Worm (Caenorhabditis elegans) whole organism, L1 larva: ENCODE data around the gene F46B6.12.

Source experiments
- C16A3.4 ChIP-seq: fragments of 150-350 bp; optimal IDR thresholded peaks from 2 replicates; lab custom pipeline; 2014; ENCODE audit warnings: missing biosample characterization, missing genetic modification characterization
- C34B4.2 ChIP-seq: sonication (generic microtip); optimal IDR thresholded peaks from 2 replicates; lab custom pipeline; 2017; ENCODE audit warnings: mild to moderate bottlenecking, missing genetic modification characterization, missing compliant biosample characterization
- F16B12.6 ChIP-seq: fragments of 150-350 bp; optimal IDR thresholded peaks from 2 replicates; lab custom pipeline; 2014; ENCODE audit warnings: missing biosample characterization, missing genetic modification characterization
- alr-1 ChIP-seq: fragments of 200-800 bp; sonication (Bioruptor generic); optimal IDR thresholded peaks from 2 replicates; lab custom pipeline; 2018; ENCODE audit warnings: borderline replicate concordance, mild to moderate bottlenecking, missing genetic modification characterization, missing compliant biosample characterization
- ama-1 ChIP-seq: fragments of 150-350 bp; optimal IDR thresholded peaks from 2 replicates; lab custom pipeline; 2014
- blmp-1 ChIP-seq: fragments of 150-350 bp; optimal IDR thresholded peaks from 2 replicates; lab custom pipeline; 2014; ENCODE audit warnings: missing biosample characterization, missing genetic modification characterization
- ceh-8 ChIP-seq: fragments of 200-800 bp; sonication (Bioruptor generic); optimal IDR thresholded peaks from 2 replicates; lab custom pipeline; 2018; ENCODE audit warnings: mild to moderate bottlenecking, missing genetic modification characterization, moderate library complexity, missing compliant biosample characterization
- ceh-82 ChIP-seq, 3 experiments: fragments of 150-350 bp in 1 of 3; sonication (generic microtip) in 2 of 3; optimal IDR thresholded peaks; 2 replicates each; lab custom pipeline; 2014 to 2017; ENCODE audit warnings: missing biosample characterization in 3 of 3, missing genetic modification characterization in 3 of 3
- dsc-1 ChIP-seq: sonication (generic microtip); optimal IDR thresholded peaks from 2 replicates; lab custom pipeline; 2016; ENCODE audit warnings: mild to moderate bottlenecking, missing genetic modification characterization, missing compliant biosample characterization
- efl-1 ChIP-seq, 4 experiments: fragments of 150-350 bp; optimal IDR thresholded peaks in 3 of 4; peaks in 1 of 4; 1 replicate in 1 of 4; 2 replicates in 3 of 4; lab custom pipeline; 2014; ENCODE audit warnings: missing biosample characterization in 2 of 4, missing genetic modification characterization in 2 of 4, missing genetic modification reagents in 2 of 4
- egl-13 ChIP-seq: sonication (generic microtip); optimal IDR thresholded peaks from 2 replicates; lab custom pipeline; 2016; ENCODE audit warnings: missing genotype, missing genetic modification reagents, missing genetic modification characterization, missing compliant biosample characterization
- egl-27 ChIP-seq, 2 experiments: fragments of 150-350 bp in 1 of 2; sonication (generic microtip); optimal IDR thresholded peaks; 3 replicates each; lab custom pipeline; 2017 to 2018; ENCODE audit warnings: missing biosample characterization in 2 of 2, missing genetic modification characterization in 2 of 2, missing genetic modification reagents in 2 of 2
- ets-5 ChIP-seq: fragments of 200-800 bp; sonication (Bioruptor generic); IDR thresholded peaks from 2 replicates; pipeline ENCODE4 v1.3.6; 2022; ENCODE audit warnings: missing genetic modification characterization, missing compliant biosample characterization
- fkh-10 ChIP-seq: sonication (generic microtip); optimal IDR thresholded peaks from 2 replicates; lab custom pipeline; 2017; ENCODE audit warnings: missing biosample characterization, missing genetic modification reagents, missing genetic modification characterization
- fkh-8 ChIP-seq: sonication (generic microtip); optimal IDR thresholded peaks from 2 replicates; lab custom pipeline; 2016; ENCODE audit warnings: mild to moderate bottlenecking, missing genetic modification characterization, missing compliant biosample characterization
- fos-1 ChIP-seq: fragments of 150-350 bp; optimal IDR thresholded peaks from 2 replicates; lab custom pipeline; 2014; ENCODE audit warnings: missing biosample characterization, missing genetic modification characterization
- hlh-17 ChIP-seq: fragments of 200-800 bp; sonication (Bioruptor generic); optimal IDR thresholded peaks from 2 replicates; lab custom pipeline; 2018; ENCODE audit warnings: missing genetic modification characterization, mild to moderate bottlenecking, missing compliant biosample characterization, moderate library complexity, borderline replicate concordance
- hpl-2 ChIP-seq: fragments of 150-350 bp; optimal IDR thresholded peaks from 2 replicates; lab custom pipeline; 2014; ENCODE audit warnings: missing biosample characterization, missing genetic modification reagents, missing genetic modification characterization
- irx-1 ChIP-seq: sonication (generic microtip); optimal IDR thresholded peaks from 2 replicates; lab custom pipeline; 2016; ENCODE audit warnings: missing genetic modification characterization, missing compliant biosample characterization
- jun-1 ChIP-seq: fragments of 150-350 bp; optimal IDR thresholded peaks from 2 replicates; lab custom pipeline; 2014; ENCODE audit warnings: missing biosample characterization, missing genetic modification reagents, missing genetic modification characterization
- lin-13 ChIP-seq: fragments of 150-350 bp; optimal IDR thresholded peaks from 2 replicates; lab custom pipeline; 2014; ENCODE audit warnings: missing biosample characterization, missing genetic modification reagents, missing genetic modification characterization
- lin-14 ChIP-seq: fragments of 200-800 bp; sonication (Bioruptor generic); optimal IDR thresholded peaks from 2 replicates; lab custom pipeline; 2018; ENCODE audit warnings: mild to moderate bottlenecking, missing genetic modification characterization, moderate library complexity, missing compliant biosample characterization
- lin-15B ChIP-seq: fragments of 150-350 bp; sonication (generic microtip); optimal IDR thresholded peaks from 3 replicates; lab custom pipeline; 2014; ENCODE audit warnings: missing biosample characterization, missing genetic modification characterization
- lin-39 ChIP-seq: fragments of 150-350 bp; optimal IDR thresholded peaks from 2 replicates; lab custom pipeline; 2014; ENCODE audit warnings: missing biosample characterization, missing genetic modification reagents, missing genetic modification characterization
- lir-3 ChIP-seq: sonication (generic microtip); optimal IDR thresholded peaks from 2 replicates; lab custom pipeline; 2016; ENCODE audit warnings: mild to moderate bottlenecking, missing genetic modification characterization, moderate library complexity, missing compliant biosample characterization; ENCODE audit not compliant: poor library complexity
- lsy-2 ChIP-seq, 2 experiments: fragments of 150-350 bp; optimal IDR thresholded peaks; 2 replicates each; lab custom pipeline; 2014; ENCODE audit warnings: missing biosample characterization in 2 of 2, missing genetic modification characterization in 2 of 2
- mab-9 ChIP-seq: fragments of 200-800 bp; sonication (Bioruptor generic); IDR thresholded peaks from 2 replicates; pipeline ENCODE4 v1.3.6; 2022; ENCODE audit warnings: missing genetic modification reagents, missing genetic modification characterization, missing compliant biosample characterization
- mep-1 ChIP-seq: fragments of 150-350 bp; optimal IDR thresholded peaks from 2 replicates; lab custom pipeline; 2014; ENCODE audit warnings: missing biosample characterization, missing genetic modification characterization
- nhr-11 ChIP-seq: fragments of 150-350 bp; optimal IDR thresholded peaks from 2 replicates; lab custom pipeline; 2014; ENCODE audit warnings: missing biosample characterization, missing genetic modification characterization
- nhr-19 ChIP-seq: fragments of 200-800 bp; sonication (Bioruptor generic); conservative IDR thresholded peaks from 2 replicates; pipeline ENCODE4 v1.3.6; 2022; ENCODE audit warnings: missing genetic modification characterization, missing compliant biosample characterization
- nhr-20 ChIP-seq: sonication (generic microtip); optimal IDR thresholded peaks from 2 replicates; lab custom pipeline; 2016; ENCODE audit warnings: mild to moderate bottlenecking, missing genetic modification characterization, missing compliant biosample characterization
- nhr-28 ChIP-seq: fragments of 150-350 bp; optimal IDR thresholded peaks from 2 replicates; lab custom pipeline; 2014; ENCODE audit warnings: missing biosample characterization, missing genetic modification characterization
- nhr-47 ChIP-seq: sonication (generic microtip); optimal IDR thresholded peaks from 2 replicates; lab custom pipeline; 2016; ENCODE audit warnings: mild to moderate bottlenecking, missing genetic modification characterization, moderate library complexity, missing compliant biosample characterization
- nhr-76 ChIP-seq: sonication (generic microtip); optimal IDR thresholded peaks from 2 replicates; lab custom pipeline; 2017; ENCODE audit warnings: missing biosample characterization, missing genetic modification characterization
- nhr-90 ChIP-seq: sonication (generic microtip); optimal IDR thresholded peaks from 2 replicates; lab custom pipeline; 2016; ENCODE audit warnings: mild to moderate bottlenecking, missing genetic modification characterization, missing compliant biosample characterization; ENCODE audit not compliant: poor library complexity
- pqm-1 ChIP-seq: sonication (generic microtip); optimal IDR thresholded peaks from 3 replicates; lab custom pipeline; 2017; ENCODE audit warnings: missing biosample characterization, missing genetic modification characterization
- skn-1 ChIP-seq: fragments of 150-350 bp; optimal IDR thresholded peaks from 2 replicates; lab custom pipeline; 2014; ENCODE audit warnings: missing biosample characterization, missing genetic modification characterization
- snu-23 ChIP-seq: sonication (generic microtip); optimal IDR thresholded peaks from 2 replicates; lab custom pipeline; 2016; ENCODE audit warnings: missing genetic modification characterization, missing compliant biosample characterization
- sox-4 ChIP-seq: sonication (generic microtip); optimal IDR thresholded peaks from 2 replicates; lab custom pipeline; 2016; ENCODE audit warnings: missing genetic modification characterization, missing compliant biosample characterization
- sup-37 ChIP-seq: fragments of 200-800 bp; sonication (Bioruptor generic); optimal IDR thresholded peaks from 2 replicates; lab custom pipeline; 2018; ENCODE audit warnings: mild to moderate bottlenecking, missing genetic modification characterization, missing compliant biosample characterization
- swsn-7 ChIP-seq: sonication (generic microtip); optimal IDR thresholded peaks from 2 replicates; lab custom pipeline; 2016; ENCODE audit warnings: missing genetic modification characterization, missing compliant biosample characterization
- unc-130 ChIP-seq: fragments of 150-350 bp; optimal IDR thresholded peaks from 2 replicates; lab custom pipeline; 2017; ENCODE audit warnings: missing biosample characterization, missing genetic modification characterization, inconsistent platforms
- unc-30 ChIP-seq: sonication (generic microtip); optimal IDR thresholded peaks from 2 replicates; lab custom pipeline; 2017; ENCODE audit warnings: missing biosample characterization, missing genetic modification characterization
- vab-15 ChIP-seq: sonication (generic microtip); optimal IDR thresholded peaks from 2 replicates; lab custom pipeline; 2017; ENCODE audit warnings: missing genotype, mild to moderate bottlenecking, missing genetic modification characterization, missing compliant biosample characterization
- zip-4 ChIP-seq: fragments of 200-800 bp; sonication (Bioruptor generic); optimal IDR thresholded peaks from 2 replicates; lab custom pipeline; 2018; ENCODE audit warnings: mild to moderate bottlenecking, missing genetic modification characterization, moderate library complexity, missing compliant biosample characterization
- ztf-4 ChIP-seq: fragments of 150-350 bp; optimal IDR thresholded peaks from 2 replicates; lab custom pipeline; 2014; ENCODE audit warnings: missing biosample characterization, missing genetic modification characterization

Gene F46B6.12

ce11 chrV:9731852-9732251, 43.8 kb downstream of the F46B6.12 start:
- peak; percentile 20 for TF ChIP-seq mep-1 (tag; lab: Kevin White, UChicago)
- TF ChIP-seq lin-14: peak; percentile 62
- TF ChIP-seq nhr-20: no peak
- peak in 1 of 3 experiments; percentile 43 for TF ChIP-seq ceh-82 (tag; optimal IDR thresholded peaks at IDR 0.05; lab: Kevin White, UChicago)
- peak in 1 of 2 experiments; percentile 37 for TF ChIP-seq lsy-2 (tag; optimal IDR thresholded peaks at IDR 0.05; lab: Kevin White, UChicago)
- no peak for TF ChIP-seq jun-1 (tag; lab: Kevin White, UChicago)
- no peak for TF ChIP-seq efl-1 (optimal IDR thresholded peaks at IDR 0.05; lab: Kevin White, UChicago)
- TF ChIP-seq efl-1 (GFP tag; optimal IDR thresholded peaks at IDR 0.05 in 1 of 2; lab: Kevin White, UChicago): peak in 1 of 2 experiments; percentile 90
- peak; percentile 71 for TF ChIP-seq blmp-1 (tag; lab: Kevin White, UChicago)

DNA sequence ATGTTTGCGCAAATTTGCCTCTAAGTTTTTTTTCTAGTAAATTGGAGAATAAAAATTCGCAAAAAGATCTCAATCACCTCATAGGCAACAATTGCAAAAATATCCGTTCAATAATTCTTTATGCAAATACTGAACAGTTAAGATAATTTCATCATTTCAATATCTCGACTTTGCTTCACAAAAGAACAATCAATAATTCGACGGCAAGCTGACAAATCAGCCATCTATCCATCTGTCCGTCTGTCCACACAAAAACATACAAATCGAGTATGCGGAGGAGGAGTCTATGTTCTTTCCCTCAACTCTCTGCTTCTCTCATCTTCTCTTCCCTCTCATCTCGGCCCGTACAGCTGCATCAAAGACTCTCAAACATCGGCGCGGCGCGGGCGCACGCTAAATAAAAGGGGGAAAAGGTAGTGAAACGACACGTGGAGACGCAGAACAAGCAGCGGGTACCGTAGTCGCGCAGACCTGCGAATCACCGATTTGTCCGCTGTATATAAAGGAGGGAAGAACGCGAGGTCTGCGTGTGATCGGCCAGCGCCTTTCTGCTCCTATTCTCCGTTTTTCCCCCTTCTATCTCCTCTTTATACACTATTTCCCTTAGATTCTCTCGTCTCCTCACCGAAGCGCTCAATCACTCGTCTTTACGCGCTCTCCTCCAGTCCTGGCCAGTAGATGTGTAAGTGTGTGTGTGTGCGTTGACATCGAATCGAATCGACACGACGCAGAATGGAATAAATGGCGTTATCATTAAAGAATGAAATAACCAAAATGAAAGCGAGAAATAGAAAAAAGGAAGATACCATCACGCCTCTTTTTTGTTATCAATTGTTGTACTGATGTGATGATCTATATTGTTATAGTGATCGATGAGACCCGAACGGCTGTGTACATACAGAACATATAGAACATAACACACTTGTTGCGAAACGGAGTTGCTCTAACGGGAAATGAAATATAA, 44.6 kb downstream of the F46B6.12 start:
- peak; percentile 60 for TF ChIP-seq lin-15B (tag; lab: Kevin White, UChicago)
- TF ChIP-seq nhr-20: peak; percentile 98
- TF ChIP-seq lin-13 (GFP tag; lab: Kevin White, UChicago): peak; percentile 88
- peak; percentile 95 for TF ChIP-seq nhr-47 (tag; lab: Kevin White, UChicago)
- TF ChIP-seq fkh-8 (tag; lab: Kevin White, UChicago): peak; percentile 99
- TF ChIP-seq lin-39 (tag; lab: Kevin White, UChicago): peak; percentile 24
- TF ChIP-seq pqm-1 (tag; lab: Kevin White, UChicago): no peak
- TF ChIP-seq egl-27 (tag; optimal IDR thresholded peaks at IDR 0.05; lab: Kevin White, UChicago): peak; percentile 84 to 96
- TF ChIP-seq lir-3 (tag; lab: Kevin White, UChicago): peak; percentile 60
- no peak for TF ChIP-seq ets-5
- TF ChIP-seq F16B12.6 (tag; lab: Kevin White, UChicago): peak; percentile 10
- peak; percentile 96 for TF ChIP-seq fkh-10 (GFP tag; lab: Kevin White, UChicago)
- peak; percentile 84 for TF ChIP-seq fos-1 (tag; lab: Kevin White, UChicago)
- TF ChIP-seq mab-9 (GFP tag; lab: Robert Waterston, UW): peak; percentile 83
- TF ChIP-seq vab-15: peak; percentile 96
- TF ChIP-seq sup-37 (GFP tag; lab: Kevin White, UChicago): peak; percentile 65
- peak; percentile 100 for TF ChIP-seq lin-14
- TF ChIP-seq zip-4 (GFP tag; lab: Kevin White, UChicago): peak; percentile 67
- peak; percentile 98 for TF ChIP-seq swsn-7 (tag; lab: Kevin White, UChicago)
- peak; percentile 89 for TF ChIP-seq nhr-90 (tag; lab: Kevin White, UChicago)
- TF ChIP-seq nhr-19: peak; percentile 89
- TF ChIP-seq ceh-8 (GFP tag; lab: Kevin White, UChicago): peak; percentile 88
- peak; percentile 95 to 99 for TF ChIP-seq lsy-2 (tag; optimal IDR thresholded peaks at IDR 0.05; lab: Kevin White, UChicago)
- TF ChIP-seq C16A3.4 (tag; lab: Kevin White, UChicago): peak; percentile 96
- TF ChIP-seq irx-1 (tag; lab: Kevin White, UChicago): peak; percentile 87
- no peak for TF ChIP-seq nhr-28 (tag; lab: Kevin White, UChicago)
- TF ChIP-seq nhr-11 (tag; lab: Kevin White, UChicago): peak; percentile 41
- TF ChIP-seq sox-4 (tag; lab: Kevin White, UChicago): peak; percentile 87
- TF ChIP-seq C34B4.2 (tag; lab: Kevin White, UChicago): no peak
- peak; percentile 99 for TF ChIP-seq snu-23
- no peak for TF ChIP-seq unc-30
- peak; percentile 100 for TF ChIP-seq ama-1 (lab: Kevin White, UChicago)
- TF ChIP-seq efl-1 (optimal IDR thresholded peaks at IDR 0.05; lab: Kevin White, UChicago): peak; percentile 82 to 84
- TF ChIP-seq efl-1 (GFP tag; optimal IDR thresholded peaks at IDR 0.05 in 1 of 2; lab: Kevin White, UChicago): peak; percentile 63 to 95
- peak; percentile 88 for TF ChIP-seq ztf-4 (tag; lab: Kevin White, UChicago)
- no peak for TF ChIP-seq hlh-17 (GFP tag; lab: Kevin White, UChicago)
- TF ChIP-seq unc-130: peak; percentile 91
- no peak for TF ChIP-seq alr-1 (tag; lab: Kevin White, UChicago)
- peak; percentile 96 for TF ChIP-seq jun-1 (tag; lab: Kevin White, UChicago)
- TF ChIP-seq mep-1 (tag; lab: Kevin White, UChicago): peak; percentile 76
- peak; percentile 91 for TF ChIP-seq dsc-1
- peak; percentile 86 for TF ChIP-seq egl-13 (tag; lab: Kevin White, UChicago)
- TF ChIP-seq skn-1 (tag; lab: Kevin White, UChicago): peak; percentile 80
- peak; percentile 83 for TF ChIP-seq hpl-2
- peak; percentile 92 for TF ChIP-seq nhr-76 (tag; lab: Kevin White, UChicago)
